Fruit fly (Drosophila melanogaster) whole organism, prepupa: Measurements from ENCODE around the gene CG43965.

Experiments used
- Blimp-1 ChIP-seq: fragments of 200-800 bp; sonication (Bioruptor generic); optimal IDR thresholded peaks from 3 replicates; lab custom pipeline; 2017; ENCODE audit warnings: missing biosample characterization, missing genetic modification characterization, mild to moderate bottlenecking, moderate library complexity, missing genetic modification reagents
- CG3032 ChIP-seq: fragments of 200-800 bp; optimal IDR thresholded peaks from 2 replicates; lab custom pipeline; 2019; ENCODE audit warnings: missing biosample characterization, mild to moderate bottlenecking, missing genetic modification characterization, moderate library complexity
- CG3919 ChIP-seq: fragments of 200-800 bp; sonication (Bioruptor generic); optimal IDR thresholded peaks from 3 replicates; lab custom pipeline; 2016; ENCODE audit warnings: missing biosample characterization, missing genetic modification characterization
- Eip75B ChIP-seq: fragments of 200-800 bp; sonication (Bioruptor generic); optimal IDR thresholded peaks from 3 replicates; lab custom pipeline; 2016; ENCODE audit warnings: missing biosample characterization, missing genetic modification characterization
- Met ChIP-seq: fragments of 200-800 bp; sonication (Bioruptor generic); optimal IDR thresholded peaks from 3 replicates; lab custom pipeline; 2016; ENCODE audit warnings: missing biosample characterization, missing genetic modification characterization

DNA sequence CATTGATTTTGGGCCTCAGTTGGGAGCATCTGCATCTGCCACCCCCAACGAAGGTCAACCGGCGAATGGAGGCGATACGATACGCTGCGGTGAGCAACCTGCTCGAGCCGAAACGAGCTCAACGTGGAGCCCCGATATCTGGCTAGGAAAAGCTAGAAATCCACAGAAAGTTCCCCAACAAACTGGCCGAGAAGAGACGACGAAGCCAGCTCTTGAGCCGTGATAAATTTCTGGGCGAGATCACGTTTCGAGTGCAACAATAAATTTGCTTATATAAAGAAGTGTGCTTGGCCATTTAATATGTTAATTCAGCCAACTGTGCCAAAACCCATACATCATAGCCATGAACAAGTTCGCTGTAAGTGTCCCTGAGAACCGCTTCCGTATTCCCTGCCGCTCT, 4.0 kb upstream of the CG43965 start, which contains the start of gene Cp19:
- TF ChIP-seq CG3919 (GFP tag; lab: Kevin White, UChicago), result no peak
- TF ChIP-seq Blimp-1 (GFP tag; lab: Kevin White, UChicago), result no peak
- no peak for TF ChIP-seq Eip75B (GFP tag; lab: Kevin White, UChicago)
- TF ChIP-seq Met (GFP tag; lab: Kevin White, UChicago), result no peak
- no peak for TF ChIP-seq CG3032 (tag; lab: Kevin White, UChicago)
